Fruit fly (Drosophila melanogaster): ENCODE results near the gene Wdr24.

The Wdr24 gene

DNA sequence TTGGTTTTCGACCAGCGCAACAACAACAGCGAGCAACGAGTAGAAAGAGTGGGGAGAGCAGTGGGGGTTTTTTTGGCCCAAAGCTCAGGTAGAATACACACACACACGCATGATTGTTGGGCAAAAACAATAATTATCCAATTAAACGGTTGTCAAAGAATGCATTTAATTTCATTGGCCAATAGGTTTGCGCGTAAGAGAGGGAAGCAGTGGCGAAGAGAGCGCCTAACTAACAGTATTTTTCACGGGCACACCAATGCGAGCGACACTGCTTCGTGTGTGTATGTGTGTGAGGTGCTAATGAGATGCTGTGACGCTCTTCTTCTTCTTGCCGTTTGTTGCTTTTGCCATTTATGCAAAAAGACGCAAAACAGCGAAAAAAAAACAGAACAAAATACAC is 18.6 kb downstream of the Wdr24 start:
- TF ChIP-seq EcR (GFP tag; optimal IDR thresholded peaks at IDR 0.05) (peak; percentile 4), CG8159 (tag; optimal IDR thresholded peaks at IDR 0.05) (no peak)

- no peak for TF ChIP-seq CG9948 (tag; optimal IDR thresholded peaks at IDR 0.05)
- TF ChIP-seq rn (GFP tag; IDR thresholded peaks at IDR 0.05) = peak; percentile 19; the same call in 1 of the 2 replicates
- TF ChIP-seq Pif1A (GFP tag; optimal IDR thresholded peaks at IDR 0.05) = no peak
- TF ChIP-seq EcR (GFP tag; optimal IDR thresholded peaks at IDR 0.05) = no peak
- no peak for TF ChIP-seq CG10348 (GFP tag; IDR thresholded peaks at IDR 0.05)
- TF ChIP-seq Pif1B (GFP tag; optimal IDR thresholded peaks at IDR 0.05) = no peak
- TF ChIP-seq CG8159 (tag; optimal IDR thresholded peaks at IDR 0.05) = peak; percentile 40
- no peak for TF ChIP-seq D1 (tag; optimal IDR thresholded peaks at IDR 0.05)
- TF ChIP-seq CG32121 (GFP tag; IDR thresholded peaks at IDR 0.05) = peak; percentile 57; the same call in 1 of the 2 replicates
- peak; percentile 18 for TF ChIP-seq CG17806 (tag; optimal IDR thresholded peaks at IDR 0.05)
- TF ChIP-seq CG12605 (GFP tag; IDR thresholded peaks at IDR 0.05) = peak; percentile 18; the same call in 1 of the 2 replicates
- TF ChIP-seq CG14655 (GFP tag; optimal IDR thresholded peaks at IDR 0.05) = no peak
- peak; percentile 67 for TF ChIP-seq gl (tag; optimal IDR thresholded peaks at IDR 0.05)
- peak; percentile 49; the same call in 1 of the 3 replicates for TF ChIP-seq fd96Ca (GFP tag; IDR thresholded peaks at IDR 0.05)
- peak; percentile 50 for TF ChIP-seq CG8301 (tag; optimal IDR thresholded peaks at IDR 0.05)
- TF ChIP-seq CG13204 (GFP tag; optimal IDR thresholded peaks at IDR 0.05) = no peak
- TF ChIP-seq CG15710 (tag; optimal IDR thresholded peaks at IDR 0.05) = peak; percentile 23
- TF ChIP-seq CG4496 (GFP tag; IDR thresholded peaks at IDR 0.05) = peak; percentile 56; the same call in 2 of the 3 replicates
- TF ChIP-seq Snoo (tag; optimal IDR thresholded peaks at IDR 0.05) = peak; percentile 61
- TF ChIP-seq CG34367 (tag; optimal IDR thresholded peaks at IDR 0.05) = peak; percentile 28
- peak; percentile 34 for TF ChIP-seq Ets98B (GFP tag; IDR thresholded peaks at IDR 0.05)
These were observed 19.2 kb downstream of the Wdr24 start, which contains the start of gene Kul for dm6 chr3R:29725577-29726240. Gene Kul, plus strand, starts transcription at chr3R:29725830.

dm6 chr3R:29724745-29725144 is 20.1 kb downstream of the Wdr24 start, which contains the start of the genes Naa40 and CG18731:
Gene Naa40, minus strand, starts transcription at chr3R:29724950.
Gene CG18731, plus strand, starts transcription at chr3R:29725027.
- TF ChIP-seq CG8159 (tag; optimal IDR thresholded peaks at IDR 0.05) = no peak
- TF ChIP-seq D1 (tag; optimal IDR thresholded peaks at IDR 0.05) = no peak
- no peak for TF ChIP-seq CG17806 (tag; optimal IDR thresholded peaks at IDR 0.05)
- TF ChIP-seq CG9948 (tag; optimal IDR thresholded peaks at IDR 0.05) = no peak

dm6 chr3R:29723048-29723656 is 21.7 kb downstream of the Wdr24 start, which contains the start of gene Pcd:
Gene Pcd, plus strand, starts transcription at chr3R:29723163.
- TF ChIP-seq Pif1B (GFP tag; optimal IDR thresholded peaks at IDR 0.05) (no peak), CG9948 (tag; optimal IDR thresholded peaks at IDR 0.05) (no peak), CG10348 (GFP tag; IDR thresholded peaks at IDR 0.05) (no peak), CG12605 (GFP tag; IDR thresholded peaks at IDR 0.05) (peak; percentile 62; the same call in 1 of the 2 replicates), Snoo (tag; optimal IDR thresholded peaks at IDR 0.05) (no peak), Ets98B (GFP tag; IDR thresholded peaks at IDR 0.05) (peak; percentile 34; the same call in 1 of the 2 replicates), EcR (GFP tag; optimal IDR thresholded peaks at IDR 0.05) (peak; percentile 24), CG4496 (GFP tag; IDR thresholded peaks at IDR 0.05) (0 out of 3 replicates have a peak, but pooled peaks have one; percentile 52)

DNA sequence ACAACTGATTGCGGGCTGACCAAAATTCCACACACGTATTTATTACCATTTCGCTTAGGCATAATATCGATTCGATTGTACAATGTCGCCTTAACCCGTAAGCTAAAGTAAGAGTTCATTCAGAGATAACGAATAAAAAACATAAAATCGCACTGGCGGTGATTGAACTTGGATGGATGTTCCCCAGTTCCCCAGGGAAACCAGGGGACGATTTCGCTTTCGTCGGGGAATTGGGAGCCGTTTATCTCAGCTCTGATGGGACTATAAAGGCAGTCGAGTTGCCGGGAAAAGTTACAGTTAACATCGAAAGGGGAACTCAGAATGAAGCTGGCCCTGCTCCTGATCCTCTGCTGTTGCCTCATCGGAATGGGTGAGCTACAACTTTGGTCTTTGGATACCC is 22.7 kb downstream of the Wdr24 start, which contains the start of gene CG34296:
Gene CG34296 (plus strand): TSS at position 301 of the 400 bp plus-strand sequence.
- TF ChIP-seq rn (GFP tag; IDR thresholded peaks at IDR 0.05) = no peak
- no peak for TF ChIP-seq gl (tag; optimal IDR thresholded peaks at IDR 0.05)
- no peak for TF ChIP-seq CG17806 (tag; optimal IDR thresholded peaks at IDR 0.05)
- TF ChIP-seq CG12605 (GFP tag; IDR thresholded peaks at IDR 0.05) = no peak
- no peak for TF ChIP-seq CG10348 (GFP tag; IDR thresholded peaks at IDR 0.05)
- no peak for TF ChIP-seq CG8159 (tag; optimal IDR thresholded peaks at IDR 0.05)
- no peak for TF ChIP-seq Pif1A (GFP tag; optimal IDR thresholded peaks at IDR 0.05)
- TF ChIP-seq D1 (tag; optimal IDR thresholded peaks at IDR 0.05) = no peak
- no peak for TF ChIP-seq EcR (GFP tag; optimal IDR thresholded peaks at IDR 0.05)
- no peak for TF ChIP-seq Pif1B (GFP tag; optimal IDR thresholded peaks at IDR 0.05)
- TF ChIP-seq CG15710 (tag; optimal IDR thresholded peaks at IDR 0.05) = no peak
- no peak for TF ChIP-seq CG9948 (tag; optimal IDR thresholded peaks at IDR 0.05)
- no peak for TF ChIP-seq Snoo (tag; optimal IDR thresholded peaks at IDR 0.05)
- no peak for TF ChIP-seq CG4496 (GFP tag; IDR thresholded peaks at IDR 0.05)
- no peak for TF ChIP-seq CG14655 (GFP tag; optimal IDR thresholded peaks at IDR 0.05)
- TF ChIP-seq CG8301 (tag; optimal IDR thresholded peaks at IDR 0.05) = no peak
- TF ChIP-seq CG34367 (tag; optimal IDR thresholded peaks at IDR 0.05) = no peak

DNA sequence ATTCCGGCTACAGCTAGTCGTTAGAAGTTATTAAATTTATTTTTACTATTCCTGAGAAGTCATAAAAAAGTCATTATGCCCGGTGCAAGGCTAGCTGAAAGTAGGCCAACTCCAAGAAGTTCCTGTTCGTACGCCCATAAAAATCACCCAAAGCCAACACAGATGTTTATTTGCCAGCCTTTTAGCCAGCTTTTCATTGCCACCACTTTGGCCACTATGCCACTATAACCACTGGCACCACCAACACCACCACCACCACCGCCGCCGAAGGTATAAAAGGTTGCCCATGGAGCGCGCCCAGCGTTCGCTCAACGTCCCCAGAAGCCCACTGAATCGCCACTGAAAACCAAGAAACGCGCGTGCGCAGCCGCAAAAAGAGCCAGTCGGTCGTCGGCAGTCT is 26.5 kb downstream of the Wdr24 start, which contains the start of gene CG15506:
Gene CG15506 (plus strand): TSS at position 301 of the 400 bp plus-strand sequence.
- TF ChIP-seq CG12605 (GFP tag; IDR thresholded peaks at IDR 0.05) = no peak
- TF ChIP-seq Pif1B (GFP tag; optimal IDR thresholded peaks at IDR 0.05) = no peak
- no peak for TF ChIP-seq gl (tag; optimal IDR thresholded peaks at IDR 0.05)
- no peak for TF ChIP-seq CG8159 (tag; optimal IDR thresholded peaks at IDR 0.05)
- TF ChIP-seq CG34367 (tag; optimal IDR thresholded peaks at IDR 0.05) = no peak
- TF ChIP-seq CG17806 (tag; optimal IDR thresholded peaks at IDR 0.05) = no peak
- TF ChIP-seq Pif1A (GFP tag; optimal IDR thresholded peaks at IDR 0.05) = no peak
- no peak for TF ChIP-seq D1 (tag; optimal IDR thresholded peaks at IDR 0.05)
- no peak for TF ChIP-seq CG8301 (tag; optimal IDR thresholded peaks at IDR 0.05)
- TF ChIP-seq Snoo (tag; optimal IDR thresholded peaks at IDR 0.05) = no peak
- TF ChIP-seq CG10348 (GFP tag; IDR thresholded peaks at IDR 0.05) = no peak
- TF ChIP-seq CG32121 (GFP tag; IDR thresholded peaks at IDR 0.05) = no peak
- TF ChIP-seq Ets98B (GFP tag; IDR thresholded peaks at IDR 0.05) = no peak
- no peak for TF ChIP-seq CG13204 (GFP tag; optimal IDR thresholded peaks at IDR 0.05)
- TF ChIP-seq EcR (GFP tag; optimal IDR thresholded peaks at IDR 0.05) = no peak
- TF ChIP-seq CG15710 (tag; optimal IDR thresholded peaks at IDR 0.05) = no peak
- no peak for TF ChIP-seq CG9948 (tag; optimal IDR thresholded peaks at IDR 0.05)
- TF ChIP-seq fd96Ca (GFP tag; IDR thresholded peaks at IDR 0.05) = no peak
